Worm (Caenorhabditis elegans) whole organism, late embryonic: ENCODE results near the gene picd-1.

ENCODE experiments used
- C08G9.2 ChIP-seq: sonication (generic microtip); optimal IDR thresholded peaks from 2 replicates; lab custom pipeline; 2016; ENCODE audit warnings: mild to moderate bottlenecking, missing genetic modification characterization, moderate library complexity, missing compliant biosample characterization
- C38D4.7 ChIP-seq: fragments of 200-800 bp; sonication (Bioruptor generic); optimal IDR thresholded peaks from 2 replicates; lab custom pipeline; 2018; ENCODE audit warnings: mild to moderate bottlenecking, missing genetic modification characterization, moderate library complexity, missing compliant biosample characterization
- F13H6.1 ChIP-seq: sonication (generic microtip); optimal IDR thresholded peaks from 2 replicates; lab custom pipeline; 2016; ENCODE audit warnings: missing genetic modification characterization, missing compliant biosample characterization
- K02D7.2 ChIP-seq: sonication (generic microtip); optimal IDR thresholded peaks from 2 replicates; lab custom pipeline; 2017; ENCODE audit warnings: mild to moderate bottlenecking, missing genetic modification characterization, missing compliant biosample characterization
- ahr-1 ChIP-seq: sonication (generic microtip); optimal IDR thresholded peaks from 2 replicates; lab custom pipeline; 2016; ENCODE audit warnings: missing genetic modification characterization, missing compliant biosample characterization
- ama-1 ChIP-seq: fragments of 150-350 bp; optimal IDR thresholded peaks from 2 replicates; lab custom pipeline; 2014
- ceh-19 ChIP-seq: fragments of 200-800 bp; sonication (Bioruptor generic); optimal IDR thresholded peaks from 2 replicates; lab custom pipeline; 2018; ENCODE audit warnings: mild to moderate bottlenecking, missing genetic modification characterization, missing compliant biosample characterization
- ceh-2 ChIP-seq: sonication (generic microtip); optimal IDR thresholded peaks from 2 replicates; lab custom pipeline; 2016; ENCODE audit warnings: missing genotype, missing genetic modification characterization, missing compliant biosample characterization
- ceh-31 ChIP-seq: sonication (generic microtip); optimal IDR thresholded peaks from 2 replicates; lab custom pipeline; 2016; ENCODE audit warnings: missing genetic modification characterization, missing compliant biosample characterization
- ceh-34 ChIP-seq: sonication (generic microtip); optimal IDR thresholded peaks from 2 replicates; lab custom pipeline; 2016; ENCODE audit warnings: mild to moderate bottlenecking, missing genetic modification characterization, missing compliant biosample characterization
- ceh-45 ChIP-seq: fragments of 200-800 bp; sonication (Bioruptor generic); IDR thresholded peaks from 2 replicates; pipeline ENCODE4 v1.3.6; 2022; ENCODE audit warnings: missing genetic modification reagents, missing genetic modification characterization, missing compliant biosample characterization
- ceh-48 ChIP-seq: sonication (generic microtip); optimal IDR thresholded peaks from 2 replicates; lab custom pipeline; 2016; ENCODE audit warnings: missing genetic modification characterization, inconsistent platforms, missing compliant biosample characterization
- ceh-9 ChIP-seq: sonication (generic microtip); optimal IDR thresholded peaks from 2 replicates; lab custom pipeline; 2016; ENCODE audit warnings: mild to moderate bottlenecking, missing genetic modification characterization, inconsistent platforms, missing compliant biosample characterization
- che-1 ChIP-seq: sonication (generic microtip); optimal IDR thresholded peaks from 2 replicates; lab custom pipeline; 2016; ENCODE audit warnings: mild to moderate bottlenecking, missing genetic modification characterization, missing compliant biosample characterization
- dmd-4 ChIP-seq: sonication (generic microtip); optimal IDR thresholded peaks from 2 replicates; lab custom pipeline; 2016; ENCODE audit warnings: borderline replicate concordance, missing genetic modification characterization, missing compliant biosample characterization
- dve-1 ChIP-seq: sonication (generic microtip); optimal IDR thresholded peaks from 2 replicates; lab custom pipeline; 2017; ENCODE audit warnings: antibody characterized with exemption, mild to moderate bottlenecking, missing genetic modification characterization, missing compliant biosample characterization
- elt-2 ChIP-seq: sonication (generic microtip); optimal IDR thresholded peaks from 2 replicates; lab custom pipeline; 2016; ENCODE audit warnings: missing genetic modification reagents, missing genetic modification characterization, missing compliant biosample characterization
- ets-4 ChIP-seq: sonication (generic microtip); optimal IDR thresholded peaks from 2 replicates; lab custom pipeline; 2016; ENCODE audit warnings: missing genetic modification characterization, missing compliant biosample characterization
- fax-1 ChIP-seq: sonication (generic microtip); optimal IDR thresholded peaks from 2 replicates; lab custom pipeline; 2016; ENCODE audit warnings: missing genotype, missing genetic modification characterization, missing compliant biosample characterization
- fkh-10 ChIP-seq: fragments of 150-350 bp; optimal IDR thresholded peaks from 2 replicates; lab custom pipeline; 2014; ENCODE audit warnings: missing biosample characterization, missing genetic modification reagents, missing genetic modification characterization
- fkh-6 ChIP-seq: sonication (generic microtip); optimal IDR thresholded peaks from 2 replicates; lab custom pipeline; 2016; ENCODE audit warnings: missing genetic modification characterization, missing compliant biosample characterization
- gmeb-2 ChIP-seq: sonication (generic microtip); optimal IDR thresholded peaks from 2 replicates; lab custom pipeline; 2016; ENCODE audit warnings: missing genetic modification characterization, inconsistent platforms, missing compliant biosample characterization
- hlh-15 ChIP-seq: sonication (generic microtip); optimal IDR thresholded peaks from 2 replicates; lab custom pipeline; 2016; ENCODE audit warnings: missing genetic modification characterization, missing compliant biosample characterization
- hlh-6 ChIP-seq: sonication (generic microtip); optimal IDR thresholded peaks from 2 replicates; lab custom pipeline; 2016; ENCODE audit warnings: missing genotype, missing genetic modification characterization, missing compliant biosample characterization
- hlh-8 ChIP-seq: sonication (generic microtip); optimal IDR thresholded peaks from 2 replicates; lab custom pipeline; 2016; ENCODE audit warnings: missing genotype, missing genetic modification characterization, missing compliant biosample characterization
- lin-11 ChIP-seq: fragments of 200-800 bp; sonication (Bioruptor generic); optimal IDR thresholded peaks from 2 replicates; lab custom pipeline; 2018; ENCODE audit warnings: mild to moderate bottlenecking, missing genetic modification characterization, missing compliant biosample characterization
- madf-2 ChIP-seq: sonication (generic microtip); optimal IDR thresholded peaks from 2 replicates; lab custom pipeline; 2017; ENCODE audit warnings: missing genetic modification characterization, missing compliant biosample characterization
- mec-3 ChIP-seq: sonication (generic microtip); optimal IDR thresholded peaks from 2 replicates; lab custom pipeline; 2016; ENCODE audit warnings: borderline replicate concordance, missing genetic modification characterization, missing compliant biosample characterization
- nhr-11 ChIP-seq: fragments of 150-350 bp; optimal IDR thresholded peaks from 2 replicates; lab custom pipeline; 2014; ENCODE audit warnings: missing biosample characterization, missing genetic modification characterization
- odd-2 ChIP-seq: sonication (generic microtip); optimal IDR thresholded peaks from 2 replicates; lab custom pipeline; 2017; ENCODE audit warnings: antibody characterized with exemption, mild to moderate bottlenecking, missing genetic modification characterization, missing compliant biosample characterization
- pag-3 ChIP-seq: sonication (generic microtip); optimal IDR thresholded peaks from 2 replicates; lab custom pipeline; 2016; ENCODE audit warnings: missing compliant biosample characterization, missing genetic modification characterization, borderline replicate concordance
- pat-9 ChIP-seq: fragments of 200-800 bp; sonication (Bioruptor generic); optimal IDR thresholded peaks from 2 replicates; lab custom pipeline; 2018; ENCODE audit warnings: mild to moderate bottlenecking, missing genetic modification characterization, moderate library complexity, missing compliant biosample characterization
- pax-1 ChIP-seq: fragments of 150-350 bp; optimal IDR thresholded peaks from 2 replicates; lab custom pipeline; 2014; ENCODE audit warnings: missing biosample characterization, missing genetic modification characterization
- pha-4 ChIP-seq: fragments of 150-350 bp; optimal IDR thresholded peaks from 2 replicates; lab custom pipeline; 2018; ENCODE audit warnings: missing biosample characterization, missing genetic modification reagents, missing genetic modification characterization
- pqm-1 ChIP-seq: sonication (generic microtip); optimal IDR thresholded peaks from 2 replicates; lab custom pipeline; 2016; ENCODE audit warnings: missing genetic modification characterization, missing compliant biosample characterization
- ref-2 ChIP-seq: sonication (generic microtip); optimal IDR thresholded peaks from 2 replicates; lab custom pipeline; 2016; ENCODE audit warnings: missing genetic modification characterization, missing compliant biosample characterization
- rnt-1 ChIP-seq: sonication (generic microtip); optimal IDR thresholded peaks from 2 replicates; lab custom pipeline; 2016; ENCODE audit warnings: missing genetic modification characterization, missing compliant biosample characterization
- sdc-2 ChIP-seq: sonication (generic microtip); optimal IDR thresholded peaks from 2 replicates; lab custom pipeline; 2016; ENCODE audit warnings: missing genotype, missing genetic modification characterization, missing compliant biosample characterization
- sox-4 ChIP-seq: sonication (generic microtip); optimal IDR thresholded peaks from 2 replicates; lab custom pipeline; 2017; ENCODE audit warnings: mild to moderate bottlenecking, missing genetic modification characterization, inconsistent platforms, missing compliant biosample characterization
- syd-9 ChIP-seq: sonication (generic microtip); optimal IDR thresholded peaks from 2 replicates; lab custom pipeline; 2016; ENCODE audit warnings: mild to moderate bottlenecking, missing genetic modification characterization, moderate library complexity, missing compliant biosample characterization
- tbx-2 ChIP-seq: sonication (generic microtip); optimal IDR thresholded peaks from 2 replicates; lab custom pipeline; 2016; ENCODE audit warnings: missing genetic modification characterization, missing compliant biosample characterization
- tbx-7 ChIP-seq: sonication (generic microtip); optimal IDR thresholded peaks from 2 replicates; lab custom pipeline; 2016; ENCODE audit warnings: missing genotype, missing genetic modification characterization, missing compliant biosample characterization
- ttx-3 ChIP-seq: sonication (generic microtip); optimal IDR thresholded peaks from 2 replicates; lab custom pipeline; 2016; ENCODE audit warnings: missing genetic modification reagents, missing genetic modification characterization, missing compliant biosample characterization
- unc-42 ChIP-seq: sonication (generic microtip); optimal IDR thresholded peaks from 2 replicates; lab custom pipeline; 2016; ENCODE audit warnings: missing genotype, missing genetic modification characterization, missing compliant biosample characterization
- unc-55 ChIP-seq: sonication (generic microtip); optimal IDR thresholded peaks from 2 replicates; lab custom pipeline; 2017; ENCODE audit warnings: missing biosample characterization, missing genetic modification reagents, missing genetic modification characterization
- unc-86 ChIP-seq: sonication (generic microtip); optimal IDR thresholded peaks from 2 replicates; lab custom pipeline; 2016; ENCODE audit warnings: missing genetic modification characterization, missing compliant biosample characterization
- zip-5 ChIP-seq: sonication (generic microtip); optimal IDR thresholded peaks from 2 replicates; lab custom pipeline; 2016; ENCODE audit warnings: missing genetic modification characterization, missing compliant biosample characterization
- ztf-16 ChIP-seq: sonication (generic microtip); optimal IDR thresholded peaks from 2 replicates; lab custom pipeline; 2017; ENCODE audit warnings: missing genetic modification characterization, missing compliant biosample characterization

picd-1 gene

DNA sequence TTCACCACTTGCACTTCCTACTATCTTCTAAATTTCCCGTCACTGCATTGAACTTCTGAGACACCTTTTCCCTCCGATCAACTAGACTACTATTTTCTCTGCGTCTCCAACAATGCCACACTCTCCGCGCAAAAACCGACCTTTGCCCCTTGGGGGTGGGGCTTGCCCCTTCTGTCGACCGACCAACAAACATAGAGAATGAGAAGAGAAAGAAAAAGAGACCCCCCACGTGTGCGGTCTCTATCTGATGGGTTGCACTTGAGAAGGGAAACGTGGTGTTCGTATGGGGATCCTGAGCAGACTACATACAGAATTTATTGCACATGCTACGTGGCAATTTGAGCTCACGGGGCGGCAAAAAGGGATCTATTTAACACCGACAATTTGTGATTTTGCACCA is 50.6 kb downstream of the picd-1 start (continued):
- TF ChIP-seq che-1 (tag; lab: Kevin White, UChicago) (no peak), hlh-15 (tag; lab: Kevin White, UChicago) (no peak), unc-55 (GFP tag; lab: Kevin White, UChicago) (no peak), ceh-45 (GFP tag; lab: Robert Waterston, UW) (no peak), lin-11 (tag; lab: Kevin White, UChicago) (no peak), ceh-31 (tag; lab: Kevin White, UChicago) (peak; percentile 54), ahr-1 (tag; lab: Kevin White, UChicago) (no peak), fax-1 (tag; lab: Kevin White, UChicago) (peak; percentile 8), sox-4 (tag; lab: Kevin White, UChicago) (no peak), pag-3 (tag; lab: Kevin White, UChicago) (no peak), ttx-3 (tag; lab: Kevin White, UChicago) (no peak), pat-9 (tag; lab: Kevin White, UChicago) (no peak), pax-1 (no peak), madf-2 (tag; lab: Kevin White, UChicago) (no peak), dve-1 (tag; lab: Kevin White, UChicago) (no peak), hlh-8 (tag; lab: Kevin White, UChicago) (no peak), pqm-1 (tag; lab: Kevin White, UChicago) (no peak), pha-4 (tag; lab: Kevin White, UChicago) (no peak)

DNA sequence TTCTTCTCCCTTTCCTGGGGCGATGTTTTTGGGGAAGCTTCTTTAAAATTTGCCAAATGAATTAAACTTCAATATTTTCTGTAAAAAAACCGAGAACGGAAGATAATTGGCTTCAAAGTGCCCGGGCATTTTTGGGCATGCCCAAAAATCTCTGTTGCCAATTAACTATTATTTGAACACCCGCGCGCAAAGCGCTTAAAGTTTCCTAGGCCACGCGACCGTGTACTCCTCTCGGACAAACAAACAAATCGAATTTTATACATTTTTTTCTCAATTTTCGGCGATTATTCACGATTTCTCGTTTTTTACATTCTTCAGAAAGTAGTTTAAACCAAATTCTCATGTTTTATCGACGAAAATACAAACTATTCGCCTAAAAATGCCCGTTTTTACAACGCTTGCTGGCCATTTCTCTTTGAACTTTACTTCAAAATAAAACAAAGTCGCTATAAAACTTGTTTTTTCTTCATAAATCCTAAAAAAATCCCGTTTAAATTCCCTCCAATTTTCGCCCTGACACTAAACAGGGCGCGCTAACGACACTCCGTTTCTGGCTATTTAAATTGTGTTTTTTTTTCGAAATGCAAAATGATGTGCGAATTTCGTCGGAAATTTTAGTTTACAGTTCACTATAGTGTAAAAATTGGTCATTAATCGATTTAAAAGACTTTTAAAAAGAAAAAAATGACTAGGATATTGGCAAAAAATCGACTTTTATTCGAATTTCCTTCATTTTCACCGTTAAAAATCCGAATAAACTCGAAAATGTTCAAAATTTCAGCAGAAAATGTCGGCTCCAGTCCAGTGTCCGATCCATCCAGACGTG is 51.6 kb downstream of the picd-1 start, which contains the start of gene ttb-1:
Gene ttb-1, plus strand, starts transcription at position 776 of the 826 bp plus-strand sequence.
- TF ChIP-seq fkh-10 (no peak), ztf-16 (peak; percentile 18), unc-86 (tag; lab: Kevin White, UChicago) (no peak), pqm-1 (tag; lab: Kevin White, UChicago) (no peak), ceh-19 (GFP tag; lab: Kevin White, UChicago) (no peak), rnt-1 (peak; percentile 8), ceh-34 (peak; percentile 6), pag-3 (tag; lab: Kevin White, UChicago) (no peak), che-1 (tag; lab: Kevin White, UChicago) (no peak), tbx-2 (tag; lab: Kevin White, UChicago) (peak; percentile 19), ceh-45 (GFP tag; lab: Robert Waterston, UW) (no peak), hlh-8 (tag; lab: Kevin White, UChicago) (peak; percentile 14), unc-55 (GFP tag; lab: Kevin White, UChicago) (no peak), ceh-48 (tag; lab: Kevin White, UChicago) (no peak), syd-9 (no peak), mec-3 (peak; percentile 1), fkh-6 (tag; lab: Kevin White, UChicago) (no peak), C38D4.7 (GFP tag; lab: Kevin White, UChicago) (no peak), ets-4 (peak; percentile 35), ceh-2 (tag; lab: Kevin White, UChicago) (peak; percentile 80), F13H6.1 (tag; lab: Kevin White, UChicago) (no peak), ceh-9 (tag; lab: Kevin White, UChicago) (no peak), odd-2 (tag; lab: Kevin White, UChicago) (no peak), ref-2 (tag; lab: Kevin White, UChicago) (peak; percentile 68), ahr-1 (tag; lab: Kevin White, UChicago) (no peak), gmeb-2 (tag; lab: Kevin White, UChicago) (no peak), C08G9.2 (peak; percentile 83), elt-2 (tag; lab: Kevin White, UChicago) (peak; percentile 23), nhr-11 (tag; lab: Kevin White, UChicago) (no peak), zip-5 (peak; percentile 61), hlh-15 (tag; lab: Kevin White, UChicago) (no peak), K02D7.2 (no peak), dmd-4 (no peak), hlh-6 (tag; lab: Kevin White, UChicago) (peak; percentile 31), unc-42 (tag; lab: Kevin White, UChicago) (peak; percentile 39), ceh-31 (tag; lab: Kevin White, UChicago) (peak; percentile 74), ama-1 (lab: Kevin White, UChicago) (no peak), tbx-7 (peak; percentile 67), pha-4 (tag; lab: Kevin White, UChicago) (no peak), pax-1 (no peak), sdc-2 (tag; lab: Kevin White, UChicago) (no peak), dve-1 (tag; lab: Kevin White, UChicago) (no peak)
- TF ChIP-seq, all 69 proteins: peak for 16
